Fruit fly (Drosophila melanogaster) whole organism, embryonic: ENCODE results near the gene sud1.

Source experiments
- CG12104 ChIP-seq: fragments of 200-800 bp; sonication (Bioruptor generic); optimal IDR thresholded peaks from 3 replicates; lab custom pipeline; 2016; ENCODE audit warnings: missing biosample characterization, missing genetic modification characterization
- CG14667 ChIP-seq: fragments of 200-800 bp; sonication (Bioruptor generic); IDR thresholded peaks from 2 replicates; pipeline ENCODE4 v1.3.6; 2022; ENCODE audit warnings: missing biosample characterization, missing genetic modification characterization
- CG15514 ChIP-seq: fragments of 200-800 bp; sonication (Bioruptor generic); optimal IDR thresholded peaks from 3 replicates; lab custom pipeline; 2017; ENCODE audit warnings: missing biosample characterization, missing genetic modification characterization, mild to moderate bottlenecking, moderate library complexity, missing genetic modification reagents
- CG17568 ChIP-seq: fragments of 200-800 bp; sonication (Bioruptor generic); optimal IDR thresholded peaks from 2 replicates; lab custom pipeline; 2018; ENCODE audit warnings: missing biosample characterization, mild to moderate bottlenecking, missing genetic modification characterization, moderate library complexity
- CG18599 ChIP-seq: fragments of 200-800 bp; sonication (Bioruptor generic); optimal IDR thresholded peaks from 3 replicates; lab custom pipeline; 2017; ENCODE audit warnings: missing biosample characterization, missing genetic modification characterization, mild to moderate bottlenecking, moderate library complexity, missing genetic modification reagents
- CG18619 ChIP-seq: fragments of 200-800 bp; sonication (Bioruptor generic); optimal IDR thresholded peaks from 3 replicates; lab custom pipeline; 2017; ENCODE audit warnings: missing biosample characterization, mild to moderate bottlenecking, missing genetic modification characterization
- CG31388 ChIP-seq: fragments of 200-800 bp; sonication (Bioruptor generic); optimal IDR thresholded peaks from 2 replicates; lab custom pipeline; 2016; ENCODE audit warnings: missing biosample characterization, missing genetic modification characterization
- CG31441 ChIP-seq: fragments of 200-800 bp; sonication (Bioruptor generic); IDR thresholded peaks from 2 replicates; pipeline ENCODE4 v1.3.6; 2022; ENCODE audit warnings: missing biosample characterization, missing genetic modification characterization
- CG34376 ChIP-seq: fragments of 200-800 bp; sonication (Bioruptor generic); optimal IDR thresholded peaks from 2 replicates; lab custom pipeline; 2018; ENCODE audit warnings: missing biosample characterization, mild to moderate bottlenecking, missing genetic modification characterization
- CG34422 ChIP-seq: fragments of 200-800 bp; sonication (Bioruptor generic); IDR thresholded peaks from 3 replicates; pipeline ENCODE4 v1.3.6; 2022; ENCODE audit warnings: missing biosample characterization, missing genetic modification characterization
- CG3995 ChIP-seq: fragments of 200-800 bp; sonication (Bioruptor generic); optimal IDR thresholded peaks from 3 replicates; lab custom pipeline; 2016; ENCODE audit warnings: missing biosample characterization, missing genetic modification characterization
- CG4617 ChIP-seq: fragments of 200-800 bp; sonication (Bioruptor generic); optimal IDR thresholded peaks from 3 replicates; lab custom pipeline; 2016; ENCODE audit warnings: missing biosample characterization, missing genetic modification characterization, borderline replicate concordance
- CG5245 ChIP-seq: fragments of 200-800 bp; sonication (Bioruptor generic); optimal IDR thresholded peaks from 3 replicates; lab custom pipeline; 2016; ENCODE audit warnings: missing biosample characterization, missing genetic modification characterization
- CG5953 ChIP-seq: fragments of 200-800 bp; sonication (Bioruptor generic); IDR thresholded peaks from 2 replicates; pipeline ENCODE4 v1.3.6; 2022; ENCODE audit warnings: missing biosample characterization, missing genetic modification characterization
- CG7963 ChIP-seq: fragments of 200-800 bp; sonication (Bioruptor generic); IDR thresholded peaks from 3 replicates; pipeline ENCODE4 v1.3.6; 2022; ENCODE audit warnings: missing biosample characterization, missing genetic modification characterization; ENCODE audit not compliant: partially characterized antibody
- CG8359 ChIP-seq: fragments of 200-800 bp; sonication (Bioruptor generic); optimal IDR thresholded peaks from 2 replicates; lab custom pipeline; 2017; ENCODE audit warnings: missing biosample characterization, mild to moderate bottlenecking, missing genetic modification characterization, borderline replicate concordance
- CG8388 ChIP-seq: fragments of 200-800 bp; sonication (Bioruptor generic); optimal IDR thresholded peaks from 2 replicates; lab custom pipeline; 2019; ENCODE audit warnings: missing biosample characterization, mild to moderate bottlenecking, missing genetic modification characterization, moderate library complexity
- CG9727 ChIP-seq: fragments of 200-800 bp; sonication (Bioruptor generic); optimal IDR thresholded peaks from 3 replicates; lab custom pipeline; 2017; ENCODE audit warnings: missing biosample characterization, mild to moderate bottlenecking, missing genetic modification characterization
- CG9876 ChIP-seq: fragments of 200-800 bp; sonication (Bioruptor generic); optimal IDR thresholded peaks from 2 replicates; lab custom pipeline; 2016; ENCODE audit warnings: missing biosample characterization, missing genetic modification characterization
- E2f2 ChIP-seq: fragments of 200-800 bp; sonication (Bioruptor generic); IDR thresholded peaks from 2 replicates; pipeline ENCODE4 v1.3.6; 2022; ENCODE audit warnings: missing biosample characterization, missing genetic modification characterization
- Eip74EF ChIP-seq, 2 experiments: fragments of 200-800 bp in 1 of 2; fragments of >200 bp in 1 of 2; sonication (Bioruptor generic) in 1 of 2; optimal IDR thresholded peaks; 2 replicates each; lab custom pipeline; 2017 to 2019; ENCODE audit warnings: missing biosample characterization in 2 of 2, missing genetic modification characterization in 2 of 2, mild to moderate bottlenecking in 1 of 2, moderate library complexity in 1 of 2
- Gug ChIP-seq: fragments of 200-800 bp; sonication (Bioruptor generic); IDR thresholded peaks from 4 replicates; pipeline ENCODE4 v1.3.6; 2022; ENCODE audit warnings: missing biosample characterization, missing genetic modification characterization
- MBD-R2 ChIP-seq: fragments of 200-800 bp; sonication (Bioruptor generic); IDR thresholded peaks from 2 replicates; pipeline ENCODE4 v1.3.6; 2022; ENCODE audit warnings: missing biosample characterization, missing genetic modification characterization
- MESR4 ChIP-seq: fragments of 200-800 bp; sonication (Bioruptor generic); optimal IDR thresholded peaks from 2 replicates; lab custom pipeline; 2018; ENCODE audit warnings: missing biosample characterization, mild to moderate bottlenecking, missing genetic modification characterization, moderate library complexity
- Med ChIP-seq: fragments of 200-800 bp; sonication (Bioruptor generic); peaks from one replicate; lab custom pipeline; 2016; ENCODE audit warnings: missing biosample characterization, missing genetic modification characterization, mild to moderate bottlenecking, inconsistent platforms, moderate library complexity
- NFAT ChIP-seq: fragments of 200-800 bp; sonication (Bioruptor generic); IDR thresholded peaks from 2 replicates; pipeline ENCODE4 v1.3.6; 2022; ENCODE audit warnings: missing biosample characterization, missing genetic modification characterization
- NK7.1 ChIP-seq: fragments of 200-800 bp; sonication (Bioruptor generic); optimal IDR thresholded peaks from 3 replicates; lab custom pipeline; 2016; ENCODE audit warnings: missing biosample characterization, missing genetic modification characterization
- Nf-YB ChIP-seq: fragments of 200-800 bp; sonication (Bioruptor generic); optimal IDR thresholded peaks from 3 replicates; lab custom pipeline; 2019; ENCODE audit warnings: missing biosample characterization, mild to moderate bottlenecking, missing genetic modification characterization, moderate library complexity
- Pdp1 ChIP-seq, 2 experiments: fragments of 200-800 bp; sonication (Bioruptor generic); optimal IDR thresholded peaks; 3 replicates each; lab custom pipeline; 2016; ENCODE audit warnings: missing biosample characterization in 2 of 2, missing genetic modification characterization in 2 of 2, mild to moderate bottlenecking in 1 of 2, moderate library complexity in 1 of 2
- Scr ChIP-seq: fragments of 200-800 bp; sonication (Bioruptor generic); IDR thresholded peaks from 2 replicates; pipeline ENCODE4 v1.3.6; 2022; ENCODE audit warnings: missing biosample characterization, missing genetic modification characterization; ENCODE audit not compliant: partially characterized antibody
- Sry-β ChIP-seq: fragments of 200-800 bp; sonication (Bioruptor generic); optimal IDR thresholded peaks from 2 replicates; lab custom pipeline; 2018; ENCODE audit warnings: missing biosample characterization, mild to moderate bottlenecking, missing genetic modification characterization, moderate library complexity
- cwo ChIP-seq: fragments of 200-800 bp; sonication (Bioruptor generic); optimal IDR thresholded peaks from 3 replicates; lab custom pipeline; 2017; ENCODE audit warnings: missing biosample characterization, missing genetic modification characterization, mild to moderate bottlenecking, moderate library complexity, missing genetic modification reagents
- exex ChIP-seq: fragments of 200-800 bp; sonication (Bioruptor generic); optimal IDR thresholded peaks from 4 replicates; lab custom pipeline; 2018; ENCODE audit warnings: missing biosample characterization, mild to moderate bottlenecking, missing genetic modification characterization, moderate library complexity
- grn ChIP-seq: fragments of 200-800 bp; sonication (Bioruptor generic); optimal IDR thresholded peaks from 3 replicates; lab custom pipeline; 2017; ENCODE audit warnings: missing biosample characterization, missing genetic modification characterization
- jing ChIP-seq: fragments of 200-800 bp; sonication (Bioruptor generic); optimal IDR thresholded peaks from 2 replicates; lab custom pipeline; 2018; ENCODE audit warnings: missing biosample characterization, mild to moderate bottlenecking, missing genetic modification characterization
- lov ChIP-seq, 2 experiments: fragments of 200-800 bp in 1 of 2; fragments of >200 bp in 1 of 2; sonication (Bioruptor generic) in 1 of 2; IDR thresholded peaks in 1 of 2; optimal IDR thresholded peaks in 1 of 2; 2 replicates in 1 of 2; 3 replicates in 1 of 2; pipeline versions ENCODE4 v1.3.6 to Lab custom; 2017 to 2022; ENCODE audit warnings: missing biosample characterization in 1 of 2, missing genetic modification characterization in 1 of 2
- org-1 ChIP-seq: fragments of 200-800 bp; sonication (Bioruptor generic); optimal IDR thresholded peaks from 2 replicates; lab custom pipeline; 2017; ENCODE audit warnings: missing biosample characterization, missing genetic modification characterization
- pzg ChIP-seq: fragments of 200-800 bp; sonication (Bioruptor generic); optimal IDR thresholded peaks from 3 replicates; lab custom pipeline; 2018; ENCODE audit warnings: missing biosample characterization, mild to moderate bottlenecking, missing genetic modification characterization, moderate library complexity
- row ChIP-seq: fragments of 200-800 bp; sonication (Bioruptor generic); IDR thresholded peaks from 3 replicates; pipeline ENCODE4 v1.3.6; 2022; ENCODE audit warnings: missing biosample characterization, missing genetic modification characterization
- sens ChIP-seq: fragments of 200-800 bp; sonication (Bioruptor generic); peaks from one replicate; lab custom pipeline; 2016; ENCODE audit warnings: missing biosample characterization, missing genetic modification characterization
- slbo ChIP-seq: fragments of 200-800 bp; sonication (Bioruptor generic); IDR thresholded peaks from 2 replicates; pipeline ENCODE4 v1.3.6; 2022; ENCODE audit warnings: missing biosample characterization, missing genetic modification characterization
- sqz ChIP-seq: fragments of 200-800 bp; sonication (Bioruptor generic); optimal IDR thresholded peaks from 3 replicates; lab custom pipeline; 2018; ENCODE audit warnings: missing biosample characterization, mild to moderate bottlenecking, missing genetic modification characterization
- sug ChIP-seq: fragments of 200-800 bp; optimal IDR thresholded peaks from 2 replicates; lab custom pipeline; 2019; ENCODE audit warnings: missing biosample characterization, mild to moderate bottlenecking, missing genetic modification characterization, moderate library complexity

The sud1 gene

DNA sequence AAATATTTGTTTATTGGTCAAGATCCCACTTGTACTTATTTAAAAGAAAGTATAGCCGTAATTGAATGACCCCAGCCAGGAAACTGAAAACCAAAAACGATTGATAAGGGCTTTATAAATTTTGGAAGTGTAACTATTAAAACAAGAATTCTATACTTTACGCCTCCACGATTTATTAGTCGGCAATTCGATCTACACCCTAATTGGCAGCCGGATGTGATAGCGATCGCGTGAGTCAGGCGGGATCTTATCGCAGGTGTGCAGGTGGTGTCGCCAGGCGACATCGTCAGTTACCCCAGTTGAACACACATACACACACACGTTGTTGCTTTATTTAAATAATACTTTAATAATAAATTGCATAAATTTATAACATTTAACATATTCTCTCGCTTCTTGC is 16.9 kb upstream of the sud1 start:
- TF ChIP-seq CG34376 (GFP tag; lab: Kevin White, UChicago) (peak; percentile 13), CG5245 (GFP tag; lab: Kevin White, UChicago) (no peak), CG5953 (no peak), sug (tag; lab: Kevin White, UChicago) (peak; percentile 28), CG18599 (no peak), exex (tag; lab: Kevin White, UChicago) (peak; percentile 73), grn (GFP tag; lab: Kevin White, UChicago) (peak; percentile 59), cwo (GFP tag; lab: Kevin White, UChicago) (peak; percentile 22)

DNA sequence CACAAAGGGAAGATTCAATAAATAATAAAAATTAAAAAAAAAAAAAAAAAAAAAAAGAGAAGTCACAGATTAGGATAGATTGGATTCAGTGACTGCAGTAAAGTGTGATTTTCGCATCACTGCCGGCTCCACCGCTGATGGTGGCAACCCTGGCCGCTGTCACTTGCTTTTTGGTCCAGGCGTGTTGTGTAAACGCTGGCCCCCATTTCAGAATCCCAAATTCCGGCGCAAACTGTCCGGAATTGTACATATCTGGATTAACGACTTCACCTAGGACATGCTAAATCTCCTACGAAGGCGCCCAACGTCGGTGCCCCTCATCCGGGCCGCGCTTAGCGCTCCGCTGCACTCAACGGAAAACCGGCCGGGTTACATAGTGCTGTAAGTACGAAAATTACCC is 14.2 kb upstream of the sud1 start, which contains the start of gene CG11771:
CG11771 (plus strand) TSS at position 155 of the 400 bp plus-strand sequence.
- no peak for TF ChIP-seq org-1 (GFP tag; lab: Kevin White, UChicago)
- no peak for TF ChIP-seq jing (GFP tag; lab: Kevin White, UChicago)
- peak; percentile 97 for TF ChIP-seq CG3995 (GFP tag; lab: Kevin White, UChicago)
- no peak for TF ChIP-seq CG14667 (GFP tag; lab: Robert Waterston, UW)
- TF ChIP-seq CG17568 (GFP tag; lab: Kevin White, UChicago): no peak
- TF ChIP-seq Med: peak; percentile 58
- TF ChIP-seq sqz: no peak
- no peak for TF ChIP-seq slbo
- TF ChIP-seq MESR4 (GFP tag; lab: Kevin White, UChicago): peak; percentile 60
- 0 out of 2 replicates have a peak, but pooled peaks have one; percentile 33 for TF ChIP-seq CG31441 (GFP tag; lab: Robert Waterston, UW)
- no peak for TF ChIP-seq CG8359 (GFP tag; lab: Kevin White, UChicago)
- no peak for TF ChIP-seq CG9876 (GFP tag; lab: Kevin White, UChicago)
- peak; percentile 32 for TF ChIP-seq CG4617 (GFP tag; lab: Kevin White, UChicago)
- TF ChIP-seq CG15514: peak; percentile 24
- TF ChIP-seq lov (optimal IDR thresholded peaks at IDR 0.05; lab: Kevin White, UChicago): no peak
- 0 out of 3 replicates have a peak, but pooled peaks have one; percentile 8 for TF ChIP-seq lov (GFP tag; IDR thresholded peaks at IDR 0.05; lab: Robert Waterston, UW)
- peak; percentile 24; the same call in 1 of the 2 replicates for TF ChIP-seq E2f2
- peak in 1 of 2 experiments; percentile 95 for TF ChIP-seq Pdp1 (GFP tag; optimal IDR thresholded peaks at IDR 0.05; lab: Kevin White, UChicago)
- peak; percentile 10; the same call in 1 of the 2 replicates for TF ChIP-seq NFAT (GFP tag; lab: Robert Waterston, UW)
- TF ChIP-seq pzg (GFP tag; lab: Kevin White, UChicago): peak; percentile 29
- TF ChIP-seq Nf-YB (GFP tag; lab: Kevin White, UChicago): no peak
- no peak for TF ChIP-seq Eip74EF (GFP tag; optimal IDR thresholded peaks at IDR 0.05; lab: Kevin White, UChicago)
- TF ChIP-seq CG9727 (GFP tag; lab: Kevin White, UChicago): no peak
- peak; percentile 31; the same call in 1 of the 2 replicates for TF ChIP-seq Scr (GFP tag; lab: Robert Waterston, UW)
- TF ChIP-seq CG7963 (GFP tag; lab: Robert Waterston, UW): no peak
- no peak for TF ChIP-seq Gug (GFP tag; lab: Robert Waterston, UW)
- TF ChIP-seq CG8388: no peak
- TF ChIP-seq row (GFP tag; lab: Robert Waterston, UW): peak; percentile 50; the same call in 2 of the 3 replicates
- TF ChIP-seq CG18619 (GFP tag; lab: Kevin White, UChicago): no peak
- TF ChIP-seq sens (GFP tag; lab: Kevin White, UChicago): no peak
- TF ChIP-seq MBD-R2: peak; percentile 89
- TF ChIP-seq Sry-β (GFP tag; lab: Kevin White, UChicago): peak; percentile 83
- no peak for TF ChIP-seq CG31388 (GFP tag; lab: Kevin White, UChicago)
- TF ChIP-seq CG34422: peak; percentile 37; the same call in 1 of the 3 replicates
- TF ChIP-seq NK7.1 (GFP tag; lab: Kevin White, UChicago): no peak
- no peak for TF ChIP-seq CG12104 (GFP tag; lab: Kevin White, UChicago)
